Worm (Caenorhabditis elegans) whole organism, L4 larva: Measurements from ENCODE around the gene pqn-8.

Experiments
- R02D3.7 ChIP-seq: fragments of 150-350 bp; sonication (generic microtip); optimal IDR thresholded peaks from 3 replicates; lab custom pipeline; 2014; ENCODE audit warnings: missing biosample characterization, missing genetic modification characterization
- unc-130 ChIP-seq: sonication (generic microtip); optimal IDR thresholded peaks from 2 replicates; lab custom pipeline; 2016; ENCODE audit warnings: missing genetic modification reagents, missing genetic modification characterization, missing compliant biosample characterization

DNA sequence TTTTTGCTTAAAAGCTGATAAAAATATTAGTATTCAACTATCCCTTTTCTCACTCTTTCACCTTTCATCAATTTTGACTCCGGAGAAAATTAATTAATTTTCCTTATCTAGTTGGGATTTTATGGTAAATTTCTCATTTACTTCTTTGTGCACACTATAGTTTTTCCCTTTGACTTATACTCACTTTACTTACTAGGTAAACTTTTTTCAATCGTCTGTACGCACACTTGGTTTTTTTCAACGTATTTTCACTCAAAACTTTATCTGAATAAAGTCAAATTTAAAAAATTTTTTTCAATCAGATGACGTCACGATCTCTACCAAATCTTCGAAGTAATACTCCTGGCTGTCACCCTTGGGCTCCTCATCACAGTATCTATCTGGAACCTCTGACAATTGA, 14.3 kb upstream of the pqn-8 start, which contains the start of gene C05B5.16:
- TF ChIP-seq unc-130 (GFP tag; lab: Kevin White, UChicago) = no peak
- no peak for TF ChIP-seq R02D3.7
